Fruit fly (Drosophila melanogaster) whole organism, embryonic: ENCODE results near the gene CG13996.

Experiments
- Adf1 ChIP-seq: fragments of 200-800 bp; sonication (Bioruptor generic); IDR thresholded peaks from 2 replicates; pipeline ENCODE4 v1.3.6; 2022; ENCODE audit warnings: missing biosample characterization, missing genetic modification characterization
- Awh ChIP-seq: fragments of 200-800 bp; sonication (Bioruptor generic); IDR thresholded peaks from 2 replicates; pipeline ENCODE4, ENCODE4 v1.3.6; 2022; ENCODE audit warnings: missing biosample characterization, missing genetic modification characterization
- BEAF-32 ChIP-seq: fragments of 200-800 bp; sonication (Bioruptor generic); optimal IDR thresholded peaks from 3 replicates; lab custom pipeline; 2017; ENCODE audit warnings: missing biosample characterization, missing genetic modification characterization, mild to moderate bottlenecking, moderate library complexity, missing genetic modification reagents
- Blimp-1 ChIP-seq: fragments of 200-800 bp; sonication (Bioruptor generic); optimal IDR thresholded peaks from 3 replicates; lab custom pipeline; 2018; ENCODE audit warnings: missing biosample characterization, missing genetic modification characterization, mild to moderate bottlenecking, moderate library complexity, missing genetic modification reagents
- CG11695 ChIP-seq: fragments of 200-800 bp; sonication (Bioruptor generic); IDR thresholded peaks from 3 replicates; pipeline ENCODE4 v1.3.6; 2022; ENCODE audit warnings: missing biosample characterization, missing genetic modification characterization
- CG11723 ChIP-seq: fragments of 200-800 bp; sonication (Bioruptor generic); optimal IDR thresholded peaks from 2 replicates; lab custom pipeline; 2017; ENCODE audit warnings: missing biosample characterization, mild to moderate bottlenecking, missing genetic modification characterization
- CG12219 ChIP-seq: fragments of 200-800 bp; sonication (Bioruptor generic); optimal IDR thresholded peaks from 3 replicates; lab custom pipeline; 2018; ENCODE audit warnings: missing biosample characterization, mild to moderate bottlenecking, missing genetic modification characterization
- CG12236 ChIP-seq: fragments of 200-800 bp; sonication (Bioruptor generic); optimal IDR thresholded peaks from 2 replicates; lab custom pipeline; 2016; ENCODE audit warnings: missing biosample characterization, missing genetic modification characterization
- CG12744 ChIP-seq: fragments of 200-800 bp; sonication (Bioruptor generic); optimal IDR thresholded peaks from 2 replicates; lab custom pipeline; 2016; ENCODE audit warnings: missing biosample characterization, missing genetic modification characterization
- CG12769 ChIP-seq: fragments of 200-800 bp; sonication (Bioruptor generic); optimal IDR thresholded peaks from 2 replicates; lab custom pipeline; 2019; ENCODE audit warnings: missing biosample characterization, mild to moderate bottlenecking, missing genetic modification characterization, moderate library complexity
- CG17829 ChIP-seq: fragments of 200-800 bp; optimal IDR thresholded peaks from 2 replicates; lab custom pipeline; 2019; ENCODE audit warnings: missing biosample characterization, mild to moderate bottlenecking, missing genetic modification characterization, moderate library complexity
- CG18262 ChIP-seq: fragments of 200-800 bp; optimal IDR thresholded peaks from 3 replicates; lab custom pipeline; 2019; ENCODE audit warnings: missing biosample characterization, mild to moderate bottlenecking, missing genetic modification characterization, moderate library complexity
- CG18599 ChIP-seq: fragments of 200-800 bp; sonication (Bioruptor generic); optimal IDR thresholded peaks from 3 replicates; lab custom pipeline; 2017; ENCODE audit warnings: missing biosample characterization, missing genetic modification characterization, mild to moderate bottlenecking, moderate library complexity, missing genetic modification reagents
- CG2889 ChIP-seq: fragments of 200-800 bp; sonication (Bioruptor generic); IDR thresholded peaks from 3 replicates; pipeline ENCODE4 v1.3.6; 2022; ENCODE audit warnings: missing biosample characterization, missing genetic modification characterization
- CG30403 ChIP-seq: fragments of 200-800 bp; sonication (Bioruptor generic); optimal IDR thresholded peaks from 3 replicates; lab custom pipeline; 2016; ENCODE audit warnings: missing biosample characterization, missing genetic modification characterization
- CG31365 ChIP-seq: fragments of 200-800 bp; sonication (Bioruptor generic); optimal IDR thresholded peaks from 2 replicates; lab custom pipeline; 2018; ENCODE audit warnings: missing biosample characterization, mild to moderate bottlenecking, missing genetic modification characterization
- CG3281 ChIP-seq: fragments of 200-800 bp; sonication (Bioruptor generic); optimal IDR thresholded peaks from 3 replicates; lab custom pipeline; 2017; ENCODE audit warnings: missing biosample characterization, mild to moderate bottlenecking, missing genetic modification characterization
- CG5953 ChIP-seq: fragments of 200-800 bp; sonication (Bioruptor generic); IDR thresholded peaks from 2 replicates; pipeline ENCODE4 v1.3.6; 2022; ENCODE audit warnings: missing biosample characterization, missing genetic modification characterization
- CG6254 ChIP-seq: fragments of 200-800 bp; sonication (Bioruptor generic); optimal IDR thresholded peaks from 3 replicates; lab custom pipeline; 2017; ENCODE audit warnings: mild to moderate bottlenecking, missing biosample characterization, missing genetic modification reagents, missing genetic modification characterization
- CG6683 ChIP-seq: fragments of 200-800 bp; sonication (Bioruptor generic); optimal IDR thresholded peaks from 2 replicates; lab custom pipeline; 2017; ENCODE audit warnings: missing biosample characterization, mild to moderate bottlenecking, missing genetic modification characterization, missing genetic modification reagents
- CG6689 ChIP-seq: fragments of 200-800 bp; sonication (Bioruptor generic); IDR thresholded peaks from 2 replicates; pipeline ENCODE4 v1.3.6; 2022; ENCODE audit warnings: missing biosample characterization, missing genetic modification characterization
- CG7372 ChIP-seq: fragments of 200-800 bp; sonication (Bioruptor generic); IDR thresholded peaks from 2 replicates; pipeline ENCODE4 v1.3.6; 2022; ENCODE audit warnings: missing biosample characterization, missing genetic modification characterization
- CG7745 ChIP-seq: fragments of 200-800 bp; sonication (Bioruptor generic); optimal IDR thresholded peaks from 2 replicates; lab custom pipeline; 2018; ENCODE audit warnings: missing biosample characterization, mild to moderate bottlenecking, missing genetic modification characterization, moderate library complexity
- CG8359 ChIP-seq: fragments of 200-800 bp; sonication (Bioruptor generic); optimal IDR thresholded peaks from 2 replicates; lab custom pipeline; 2017; ENCODE audit warnings: missing biosample characterization, mild to moderate bottlenecking, missing genetic modification characterization, borderline replicate concordance
- CG9437 ChIP-seq: fragments of 200-800 bp; sonication (Bioruptor generic); optimal IDR thresholded peaks from 2 replicates; lab custom pipeline; 2018; ENCODE audit warnings: missing biosample characterization, mild to moderate bottlenecking, missing genetic modification characterization
- CG9876 ChIP-seq: fragments of 200-800 bp; sonication (Bioruptor generic); optimal IDR thresholded peaks from 2 replicates; lab custom pipeline; 2016; ENCODE audit warnings: missing biosample characterization, missing genetic modification characterization
- Camta ChIP-seq: fragments of 200-800 bp; sonication (Bioruptor generic); optimal IDR thresholded peaks from 2 replicates; lab custom pipeline; 2016; ENCODE audit warnings: missing biosample characterization, missing genetic modification characterization
- Dad ChIP-seq: fragments of 200-800 bp; sonication (Bioruptor generic); optimal IDR thresholded peaks from 3 replicates; lab custom pipeline; 2016; ENCODE audit warnings: missing biosample characterization, missing genetic modification characterization
- Dfd ChIP-seq, 2 experiments: fragments of >200 bp; optimal IDR thresholded peaks; 2 replicates each; lab custom pipeline; 2017; ENCODE audit warnings: missing biosample characterization in 2 of 2, missing genetic modification characterization in 2 of 2
- Dref ChIP-seq: fragments of 200-800 bp; sonication (Bioruptor generic); IDR thresholded peaks from 2 replicates; pipeline ENCODE4 v1.3.6; 2022; ENCODE audit warnings: missing biosample characterization, missing genetic modification characterization
- Hand ChIP-seq: fragments of 200-800 bp; sonication (Bioruptor generic); optimal IDR thresholded peaks from 2 replicates; lab custom pipeline; 2017; ENCODE audit warnings: mild to moderate bottlenecking, missing biosample characterization, missing genetic modification reagents, missing genetic modification characterization
- Lhr ChIP-seq: fragments of 200-800 bp; sonication (Bioruptor generic); optimal IDR thresholded peaks from 3 replicates; lab custom pipeline; 2017; ENCODE audit warnings: mild to moderate bottlenecking, missing biosample characterization, missing genetic modification reagents, missing genetic modification characterization
- MTF-1 ChIP-seq: fragments of 200-800 bp; sonication (Bioruptor generic); optimal IDR thresholded peaks from 2 replicates; lab custom pipeline; 2018; ENCODE audit warnings: missing biosample characterization, mild to moderate bottlenecking, missing genetic modification characterization, borderline replicate concordance
- Mrtf ChIP-seq: fragments of 200-800 bp; sonication (Bioruptor generic); IDR thresholded peaks from 3 replicates; pipeline ENCODE4 v1.3.6; 2022; ENCODE audit warnings: missing biosample characterization, missing genetic modification characterization
- NC2β ChIP-seq: fragments of 200-800 bp; sonication (Bioruptor generic); optimal IDR thresholded peaks from 2 replicates; lab custom pipeline; 2016; ENCODE audit warnings: missing biosample characterization, missing genetic modification characterization
- Oaz ChIP-seq: fragments of 200-800 bp; sonication (Bioruptor generic); IDR thresholded peaks from 2 replicates; pipeline ENCODE4 v1.3.6; 2022; ENCODE audit warnings: missing biosample characterization, missing genetic modification characterization
- Opbp ChIP-seq: fragments of 200-800 bp; sonication (Bioruptor generic); IDR thresholded peaks from 3 replicates; pipeline ENCODE4 v1.3.6; 2022; ENCODE audit warnings: missing biosample characterization, missing genetic modification characterization; ENCODE audit not compliant: partially characterized antibody
- PHDP ChIP-seq: fragments of 200-800 bp; sonication (Bioruptor generic); optimal IDR thresholded peaks from 3 replicates; lab custom pipeline; 2018; ENCODE audit warnings: missing biosample characterization, mild to moderate bottlenecking, missing genetic modification characterization, moderate library complexity
- Side ChIP-seq: fragments of 200-800 bp; sonication (Bioruptor generic); optimal IDR thresholded peaks from 2 replicates; lab custom pipeline; 2016; ENCODE audit warnings: missing biosample characterization, missing genetic modification characterization
- da ChIP-seq: fragments of 200-800 bp; sonication (Bioruptor generic); optimal IDR thresholded peaks from 2 replicates; lab custom pipeline; 2016; ENCODE audit warnings: missing biosample characterization, missing genetic modification characterization
- dati ChIP-seq: fragments of 200-800 bp; sonication (Bioruptor generic); IDR thresholded peaks from 2 replicates; pipeline ENCODE4 v1.3.6; 2022; ENCODE audit warnings: missing biosample characterization, missing genetic modification characterization
- dmrt11E ChIP-seq: fragments of 200-800 bp; sonication (Bioruptor generic); optimal IDR thresholded peaks from 3 replicates; lab custom pipeline; 2018; ENCODE audit warnings: missing biosample characterization, mild to moderate bottlenecking, missing genetic modification characterization, moderate library complexity
- fd102C ChIP-seq: fragments of 200-800 bp; sonication (Bioruptor generic); optimal IDR thresholded peaks from 2 replicates; lab custom pipeline; 2018; ENCODE audit warnings: missing biosample characterization, mild to moderate bottlenecking, missing genetic modification characterization, moderate library complexity
- grau ChIP-seq: fragments of 200-800 bp; optimal IDR thresholded peaks from 3 replicates; lab custom pipeline; 2019; ENCODE audit warnings: missing biosample characterization, mild to moderate bottlenecking, missing genetic modification characterization, moderate library complexity
- inv ChIP-seq: fragments of 200-800 bp; sonication (Bioruptor generic); IDR thresholded peaks from 2 replicates; pipeline ENCODE4 v1.3.6; 2022; ENCODE audit warnings: missing biosample characterization, missing genetic modification characterization; ENCODE audit not compliant: partially characterized antibody
- jigr1 ChIP-seq: fragments of 200-800 bp; sonication (Bioruptor generic); IDR thresholded peaks from 3 replicates; pipeline ENCODE4 v1.3.6; 2022; ENCODE audit warnings: missing biosample characterization, missing genetic modification characterization
- jing ChIP-seq: fragments of 200-800 bp; sonication (Bioruptor generic); optimal IDR thresholded peaks from 2 replicates; lab custom pipeline; 2018; ENCODE audit warnings: missing biosample characterization, mild to moderate bottlenecking, missing genetic modification characterization
- mirr ChIP-seq: fragments of 200-800 bp; sonication (Bioruptor generic); optimal IDR thresholded peaks from 3 replicates; lab custom pipeline; 2018; ENCODE audit warnings: missing biosample characterization, mild to moderate bottlenecking, missing genetic modification characterization
- sd ChIP-seq: fragments of 200-800 bp; sonication (Bioruptor generic); optimal IDR thresholded peaks from 3 replicates; lab custom pipeline; 2018; ENCODE audit warnings: missing biosample characterization, mild to moderate bottlenecking, missing genetic modification characterization, moderate library complexity
- tio ChIP-seq: fragments of 200-800 bp; sonication (Bioruptor generic); optimal IDR thresholded peaks from 2 replicates; lab custom pipeline; 2017; ENCODE audit warnings: missing biosample characterization, missing genetic modification characterization, inconsistent platforms
- vnd ChIP-seq: fragments of 200-800 bp; sonication (Bioruptor generic); IDR thresholded peaks from 3 replicates; pipeline ENCODE4 v1.3.6; 2022; ENCODE audit warnings: missing biosample characterization, missing genetic modification characterization; ENCODE audit not compliant: partially characterized antibody

CG13996 gene

DNA sequence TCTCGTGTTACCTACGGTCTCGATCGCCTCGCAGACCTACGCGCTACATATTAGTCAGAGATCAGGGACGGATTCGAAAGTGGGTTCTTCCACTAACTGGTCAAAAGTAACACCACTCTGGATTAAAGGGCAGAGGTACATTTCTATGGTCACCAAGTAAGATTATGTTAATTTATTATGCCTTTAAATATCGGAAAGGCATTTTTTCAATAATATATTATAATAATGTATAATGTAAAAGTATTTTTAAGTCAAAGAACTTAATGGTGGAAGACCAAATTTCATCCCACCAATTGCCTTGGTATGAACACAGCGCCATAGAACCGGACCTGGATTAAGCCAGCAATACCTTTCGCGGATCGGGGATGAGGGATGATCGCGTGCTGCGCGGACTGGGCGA, 2.2 kb downstream of the CG13996 start (continued):
- TF ChIP-seq Dref (GFP tag; lab: Robert Waterston, UW): no peak
- no peak for TF ChIP-seq CG9437 (GFP tag; lab: Kevin White, UChicago)
- TF ChIP-seq CG3281 (GFP tag; lab: Kevin White, UChicago): no peak
- no peak for TF ChIP-seq Oaz (GFP tag; lab: Robert Waterston, UW)
- TF ChIP-seq CG12219: no peak
- no peak for TF ChIP-seq MTF-1 (GFP tag; lab: Kevin White, UChicago)
- no peak for TF ChIP-seq fd102C (GFP tag; lab: Kevin White, UChicago)
- no peak for TF ChIP-seq CG11723 (GFP tag; lab: Kevin White, UChicago)
- peak; percentile 6 for TF ChIP-seq CG8359 (GFP tag; lab: Kevin White, UChicago)
- no peak for TF ChIP-seq Lhr (GFP tag; lab: Kevin White, UChicago)
- peak; percentile 25 for TF ChIP-seq Blimp-1 (GFP tag; lab: Kevin White, UChicago)
- TF ChIP-seq NC2β: no peak
- TF ChIP-seq CG6254: peak; percentile 1
- TF ChIP-seq Dad (GFP tag; lab: Kevin White, UChicago): no peak
- no peak for TF ChIP-seq CG6683 (GFP tag; lab: Kevin White, UChicago)
- no peak for TF ChIP-seq jing (GFP tag; lab: Kevin White, UChicago)
- 0 out of 2 replicates have a peak, but pooled peaks have one; percentile 24 for TF ChIP-seq CG6689 (GFP tag; lab: Robert Waterston, UW)
- TF ChIP-seq CG17829 (tag; lab: Kevin White, UChicago): peak; percentile 40
- no peak for TF ChIP-seq Opbp
- TF ChIP-seq inv (GFP tag; lab: Robert Waterston, UW): no peak
- TF ChIP-seq CG18262 (tag; lab: Kevin White, UChicago): peak; percentile 71
- no peak for TF ChIP-seq grau
- TF ChIP-seq Awh (GFP tag; lab: Robert Waterston, UW): no peak
- no peak for TF ChIP-seq mirr (GFP tag; lab: Kevin White, UChicago)
- TF ChIP-seq CG2889 (GFP tag; lab: Robert Waterston, UW): no peak
- no peak for TF ChIP-seq Camta (GFP tag; lab: Kevin White, UChicago)
- no peak for TF ChIP-seq dati (GFP tag; lab: Robert Waterston, UW)
- no peak for TF ChIP-seq Hand (GFP tag; lab: Kevin White, UChicago)
- TF ChIP-seq BEAF-32 (GFP tag; lab: Kevin White, UChicago): no peak
- no peak for TF ChIP-seq tio (GFP tag; lab: Kevin White, UChicago)
- no peak for TF ChIP-seq CG12744 (GFP tag; lab: Kevin White, UChicago)
- TF ChIP-seq vnd (GFP tag; lab: Robert Waterston, UW): no peak
- TF ChIP-seq CG7372 (GFP tag; lab: Robert Waterston, UW): no peak
- no peak for TF ChIP-seq CG5953 (GFP tag; lab: Robert Waterston, UW)
- TF ChIP-seq Adf1: no peak
- TF ChIP-seq CG12769 (tag; lab: Kevin White, UChicago): no peak
- TF ChIP-seq sd (tag; lab: Kevin White, UChicago): no peak
- no peak for TF ChIP-seq Side (GFP tag; lab: Kevin White, UChicago)
- TF ChIP-seq da: no peak
- TF ChIP-seq CG31365 (tag; lab: Kevin White, UChicago): no peak
- TF ChIP-seq jigr1 (GFP tag; lab: Robert Waterston, UW): no peak
- TF ChIP-seq Dfd (GFP tag; optimal IDR thresholded peaks at IDR 0.05; lab: Kevin White, UChicago): no peak
- TF ChIP-seq Mrtf: no peak
- no peak for TF ChIP-seq CG7745 (tag; lab: Kevin White, UChicago)
- TF ChIP-seq CG18599 (GFP tag; lab: Kevin White, UChicago): no peak
- no peak for TF ChIP-seq CG11695 (GFP tag; lab: Robert Waterston, UW)
- peak; percentile 13 for TF ChIP-seq dmrt11E (tag; lab: Kevin White, UChicago)
- no peak for TF ChIP-seq PHDP
- TF ChIP-seq CG9876 (GFP tag; lab: Kevin White, UChicago): no peak
- no peak for TF ChIP-seq CG12236
- TF ChIP-seq CG30403: no peak
